Fruit fly (Drosophila melanogaster) whole organism, wandering third instar larva: Measurements from ENCODE around the gene Spt20.
A peak's percentile ranks its signal among the peaks of the same experiment; 100 is the strongest.

Experiments used
- CG32264 ChIP-seq: fragments of 200-800 bp; sonication (Bioruptor generic); optimal IDR thresholded peaks from 2 replicates; lab custom pipeline; 2016; ENCODE audit warnings: missing biosample characterization, missing genetic modification characterization
- CG9705 ChIP-seq: fragments of 200-800 bp; sonication (Bioruptor generic); optimal IDR thresholded peaks from 2 replicates; lab custom pipeline; 2018; ENCODE audit warnings: missing biosample characterization, mild to moderate bottlenecking, missing genetic modification characterization
- CrebA ChIP-seq: fragments of 200-800 bp; sonication (Bioruptor generic); optimal IDR thresholded peaks from 2 replicates; lab custom pipeline; 2016; ENCODE audit warnings: missing biosample characterization, mild to moderate bottlenecking, missing genetic modification characterization, borderline replicate concordance
- Dfd ChIP-seq: fragments of >200 bp; optimal IDR thresholded peaks from 2 replicates; lab custom pipeline; 2017; ENCODE audit warnings: missing biosample characterization, missing genetic modification characterization
- Dif ChIP-seq: fragments of 200-275, 200-300 bp; sonication (Bioruptor generic); optimal IDR thresholded peaks from 2 replicates; lab custom pipeline; 2018; ENCODE audit warnings: missing biosample characterization, missing genetic modification characterization; ENCODE audit not compliant: partially characterized antibody
- GATAd ChIP-seq: sonication (Bioruptor generic); optimal IDR thresholded peaks from 2 replicates; lab custom pipeline; 2016; ENCODE audit warnings: missing biosample characterization, missing genetic modification characterization
- HLH106 ChIP-seq: fragments of 200-800 bp; optimal IDR thresholded peaks from 3 replicates; lab custom pipeline; 2019; ENCODE audit warnings: missing biosample characterization, mild to moderate bottlenecking, missing genetic modification characterization, moderate library complexity
- Hr78 ChIP-seq: fragments of >200 bp; optimal IDR thresholded peaks from 2 replicates; lab custom pipeline; 2017; ENCODE audit warnings: missing biosample characterization, missing genetic modification characterization
- Hr83 ChIP-seq: fragments of 200-300 bp; sonication (Bioruptor generic); optimal IDR thresholded peaks from 2 replicates; lab custom pipeline; 2016; ENCODE audit warnings: missing biosample characterization, mild to moderate bottlenecking, missing genetic modification characterization, moderate library complexity; ENCODE audit not compliant: poor library complexity, severe bottlenecking
- N ChIP-seq: fragments of >200 bp; optimal IDR thresholded peaks from 2 replicates; lab custom pipeline; 2018; ENCODE audit warnings: missing biosample characterization, missing external identifiers, missing genetic modification characterization
- OdsH ChIP-seq: fragments of 200-800 bp; sonication (Bioruptor generic); optimal IDR thresholded peaks from 2 replicates; lab custom pipeline; 2016; ENCODE audit warnings: missing biosample characterization, mild to moderate bottlenecking, missing genetic modification characterization
- Rel ChIP-seq, 2 experiments: fragments of 200-800 bp; sonication (Bioruptor generic) in 1 of 2; optimal IDR thresholded peaks; 2 replicates in 1 of 2; 3 replicates in 1 of 2; lab custom pipeline; 2016 to 2019; ENCODE audit warnings: mild to moderate bottlenecking in 2 of 2, missing biosample characterization in 2 of 2, missing genetic modification characterization in 2 of 2, moderate library complexity in 1 of 2
- Sp1 ChIP-seq: fragments of 200-800 bp; sonication (Bioruptor generic); optimal IDR thresholded peaks from 3 replicates; lab custom pipeline; 2019; ENCODE audit warnings: missing biosample characterization, mild to moderate bottlenecking, missing genetic modification characterization, moderate library complexity
- Vsx2 ChIP-seq: fragments of 200-300, 225-300 bp; sonication (Bioruptor generic); optimal IDR thresholded peaks from 2 replicates; lab custom pipeline; 2018; ENCODE audit warnings: missing biosample characterization, missing genetic modification characterization; ENCODE audit not compliant: partially characterized antibody
- br ChIP-seq: fragments of 200-800 bp; sonication (Bioruptor generic); optimal IDR thresholded peaks from 2 replicates; lab custom pipeline; 2016; ENCODE audit warnings: missing biosample characterization, missing genetic modification characterization
- brk ChIP-seq: fragments of 200-800 bp; sonication (Bioruptor generic); optimal IDR thresholded peaks from 2 replicates; lab custom pipeline; 2016; ENCODE audit warnings: missing biosample characterization, mild to moderate bottlenecking, missing genetic modification characterization
- dmrt93B ChIP-seq: fragments of 200-800 bp; sonication (Bioruptor generic); optimal IDR thresholded peaks from 2 replicates; lab custom pipeline; 2018; ENCODE audit warnings: missing biosample characterization, mild to moderate bottlenecking, missing genetic modification characterization
- ey ChIP-seq: fragments of 200-800 bp; sonication (Bioruptor generic); optimal IDR thresholded peaks from 2 replicates; lab custom pipeline; 2016; ENCODE audit warnings: missing biosample characterization, missing genetic modification characterization
- foxo ChIP-seq, 2 experiments: fragments of 200-800 bp; sonication (Bioruptor generic); optimal IDR thresholded peaks; 2 replicates in 1 of 2; 3 replicates in 1 of 2; lab custom pipeline; 2016 to 2017; ENCODE audit warnings: missing biosample characterization in 2 of 2, missing genetic modification characterization in 2 of 2
- h ChIP-seq: fragments of 200-800 bp; sonication (Bioruptor generic); optimal IDR thresholded peaks from 3 replicates; lab custom pipeline; 2016; ENCODE audit warnings: missing biosample characterization, mild to moderate bottlenecking, missing genetic modification characterization
- jim ChIP-seq: fragments of 175-275, 200-325 bp; sonication (Bioruptor generic); optimal IDR thresholded peaks from 2 replicates; lab custom pipeline; 2016; ENCODE audit warnings: missing biosample characterization, mild to moderate bottlenecking, missing genetic modification characterization
- lola ChIP-seq: fragments of >200 bp; optimal IDR thresholded peaks from 2 replicates; lab custom pipeline; 2017; ENCODE audit warnings: missing biosample characterization, missing genetic modification characterization
- psq ChIP-seq: fragments of 200-800 bp; sonication (Bioruptor generic); optimal IDR thresholded peaks from 3 replicates; lab custom pipeline; 2017; ENCODE audit warnings: missing biosample characterization, mild to moderate bottlenecking, missing genetic modification characterization, moderate library complexity
- rgr ChIP-seq: fragments of 200-800 bp; sonication (Bioruptor generic); optimal IDR thresholded peaks from 3 replicates; lab custom pipeline; 2016; ENCODE audit warnings: missing biosample characterization, mild to moderate bottlenecking, missing genetic modification characterization
- sv ChIP-seq: fragments of 200-800 bp; sonication (Bioruptor generic); optimal IDR thresholded peaks from 3 replicates; lab custom pipeline; 2016; ENCODE audit warnings: missing biosample characterization, missing genetic modification characterization
- tai ChIP-seq: sonication (Bioruptor generic); optimal IDR thresholded peaks from 2 replicates; lab custom pipeline; 2016; ENCODE audit warnings: missing biosample characterization, missing genetic modification characterization
- usp ChIP-seq: fragments of >200 bp; optimal IDR thresholded peaks from 2 replicates; lab custom pipeline; 2017; ENCODE audit warnings: missing biosample characterization, missing genetic modification characterization
- woc ChIP-seq: sonication (Bioruptor generic); optimal IDR thresholded peaks from 2 replicates; lab custom pipeline; 2016; ENCODE audit warnings: missing biosample characterization, mild to moderate bottlenecking, missing genetic modification characterization

Spt20 gene

DNA sequence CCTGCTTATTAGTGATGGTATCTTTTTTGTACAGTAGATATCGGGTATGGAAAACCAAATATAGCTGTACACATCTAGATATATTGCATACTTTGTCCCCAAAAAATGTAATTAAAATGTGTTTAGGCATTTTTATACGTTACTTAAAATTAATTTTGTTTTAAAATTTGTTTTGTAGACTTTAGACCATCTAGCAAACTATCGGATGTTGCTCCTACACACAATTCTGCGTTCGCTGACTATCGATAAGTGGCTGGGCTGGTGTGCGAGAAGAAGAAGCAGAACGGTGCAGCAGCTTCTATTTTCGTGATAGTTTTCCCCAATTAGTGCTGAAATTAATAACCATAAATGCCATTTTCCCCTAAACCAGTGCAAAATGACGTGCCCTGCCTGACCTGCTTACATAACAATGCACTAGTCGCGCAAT, 10.6 kb downstream of the Spt20 start, which contains the start of the genes Vps36 and Liprin-beta:
TSS of gene Vps36 (minus strand) at position 1 of the 427 bp plus-strand sequence.
TSS of gene Liprin-beta (plus strand) at position 143 of the 427 bp plus-strand sequence.
- TF ChIP-seq jim (GFP tag; lab: Kevin White, UChicago) = peak; percentile 59
- TF ChIP-seq Hr83 (GFP tag; lab: Kevin White, UChicago) = peak; percentile 13
- TF ChIP-seq br = peak; percentile 88
- TF ChIP-seq OdsH = peak; percentile 84
- peak; percentile 90 for TF ChIP-seq HLH106 (tag; lab: Kevin White, UChicago)
- TF ChIP-seq Vsx2 = no peak
- peak; percentile 58 for TF ChIP-seq CG32264 (GFP tag; lab: Kevin White, UChicago)
- peak; percentile 79 for TF ChIP-seq psq
- TF ChIP-seq sv (GFP tag; lab: Kevin White, UChicago) = peak; percentile 77
- TF ChIP-seq h = peak; percentile 91
- no peak for TF ChIP-seq Hr78
- TF ChIP-seq Dif = no peak
- TF ChIP-seq CG9705 (GFP tag; lab: Kevin White, UChicago) = peak; percentile 76
- TF ChIP-seq Dfd (GFP tag; lab: Kevin White, UChicago) = no peak
- TF ChIP-seq Rel (GFP tag; optimal IDR thresholded peaks at IDR 0.05; lab: Kevin White, UChicago) = no peak
- no peak for TF ChIP-seq Rel (tag; optimal IDR thresholded peaks at IDR 0.05; lab: Kevin White, UChicago)
- TF ChIP-seq GATAd (GFP tag; lab: Kevin White, UChicago) = peak; percentile 66
- TF ChIP-seq dmrt93B = peak; percentile 71
- TF ChIP-seq foxo (GFP tag; optimal IDR thresholded peaks at IDR 0.05; lab: Kevin White, UChicago) = peak in 1 of 2 experiments; percentile 93
- no peak for TF ChIP-seq brk (GFP tag; lab: Kevin White, UChicago)
- TF ChIP-seq rgr (GFP tag; lab: Kevin White, UChicago) = peak; percentile 92
- no peak for TF ChIP-seq usp (GFP tag; lab: Kevin White, UChicago)
- TF ChIP-seq Sp1 (GFP tag; lab: Kevin White, UChicago) = no peak
- peak; percentile 91 for TF ChIP-seq ey (GFP tag; lab: Kevin White, UChicago)

DNA sequence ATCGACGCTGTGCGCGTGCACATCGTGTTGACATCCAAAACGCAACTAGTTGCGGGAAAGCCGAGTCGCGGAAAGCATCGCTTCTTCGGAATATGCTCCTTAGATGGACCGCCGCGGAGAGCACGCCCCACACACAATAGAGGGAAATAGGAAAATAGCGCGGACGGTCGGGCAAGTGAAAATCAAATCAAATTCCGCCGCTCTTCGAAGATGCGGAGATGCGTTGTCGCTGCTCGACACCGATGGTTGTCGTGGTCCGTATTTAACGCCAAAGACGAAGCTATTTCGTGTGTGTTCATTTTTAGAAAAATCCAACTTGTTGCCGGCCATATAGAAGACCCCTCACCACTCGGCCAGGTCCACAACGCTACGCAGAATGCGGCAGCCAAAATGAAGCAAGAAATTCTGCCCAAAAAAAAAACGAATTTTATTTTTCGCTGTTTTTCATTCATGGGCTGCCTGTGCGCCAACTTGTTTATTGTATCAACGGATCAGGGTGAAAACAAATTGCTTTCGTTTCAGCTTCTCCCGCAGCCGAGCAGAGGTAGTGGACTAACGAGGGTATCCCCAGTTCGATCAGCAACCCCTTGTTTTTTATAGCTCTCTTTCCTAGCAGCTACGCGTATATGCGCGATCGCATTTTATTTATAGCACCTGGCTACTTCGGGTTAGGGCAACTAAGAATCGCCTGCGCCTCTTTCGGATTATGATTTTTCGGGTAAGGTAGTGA, 17.2 kb downstream of the Spt20 start, which contains the start of gene CG10710:
TSS of gene CG10710 (minus strand) at position 51 of the 730 bp plus-strand sequence.
- TF ChIP-seq lola (GFP tag; lab: Kevin White, UChicago) = no peak
- TF ChIP-seq Rel (GFP tag; optimal IDR thresholded peaks at IDR 0.05; lab: Kevin White, UChicago) = no peak
- no peak for TF ChIP-seq Rel (tag; optimal IDR thresholded peaks at IDR 0.05; lab: Kevin White, UChicago)
- no peak for TF ChIP-seq Sp1 (GFP tag; lab: Kevin White, UChicago)
- no peak for TF ChIP-seq psq
- no peak for TF ChIP-seq rgr (GFP tag; lab: Kevin White, UChicago)
- TF ChIP-seq N (GFP tag; lab: Kevin White, UChicago) = no peak
- no peak for TF ChIP-seq woc (GFP tag; lab: Kevin White, UChicago)
- no peak for TF ChIP-seq tai (GFP tag; lab: Kevin White, UChicago)
- no peak for TF ChIP-seq HLH106 (tag; lab: Kevin White, UChicago)
- TF ChIP-seq CrebA (GFP tag; lab: Kevin White, UChicago) = no peak
